Worm (Caenorhabditis elegans) whole organism, L4 larva: ENCODE data around the gene T16G1.7.

ENCODE experiments used
- Y48G9A.11 ChIP-seq: fragments of 200-800 bp; sonication (Bioruptor generic); IDR thresholded peaks from 2 replicates; pipeline ENCODE4 v1.3.6; 2022; ENCODE audit warnings: missing genetic modification reagents, missing genetic modification characterization, missing compliant biosample characterization
- aly-2 ChIP-seq: sonication (generic microtip); optimal IDR thresholded peaks from 2 replicates; lab custom pipeline; 2018; ENCODE audit warnings: missing biosample characterization, missing genetic modification characterization
- daf-8 ChIP-seq: fragments of 200-800 bp; sonication (Bioruptor generic); IDR thresholded peaks from 2 replicates; pipeline ENCODE4 v1.3.6; 2022; ENCODE audit warnings: missing genetic modification characterization, missing compliant biosample characterization
- lin-39 ChIP-seq: fragments of 150-350 bp; optimal IDR thresholded peaks from 2 replicates; lab custom pipeline; 2014; ENCODE audit warnings: missing biosample characterization, missing genetic modification reagents, missing genetic modification characterization
- nhr-11 ChIP-seq: fragments of 150-350 bp; optimal IDR thresholded peaks from 2 replicates; lab custom pipeline; 2014; ENCODE audit warnings: missing biosample characterization, missing genetic modification characterization
- nhr-25 ChIP-seq: sonication (generic microtip); optimal IDR thresholded peaks from 2 replicates; lab custom pipeline; 2017; ENCODE audit warnings: missing genetic modification characterization, mild to moderate bottlenecking, missing compliant biosample characterization, antibody characterized with exemption, moderate library complexity, borderline replicate concordance; ENCODE audit not compliant: insufficient read depth
- unc-39 ChIP-seq: sonication (generic microtip); optimal IDR thresholded peaks from 2 replicates; lab custom pipeline; 2017; ENCODE audit warnings: missing biosample characterization, missing genetic modification characterization
- zfp-3 ChIP-seq: fragments of 200-800 bp; sonication (Bioruptor generic); conservative IDR thresholded peaks from 2 replicates; pipeline ENCODE4 v1.3.6; 2022; ENCODE audit warnings: missing genetic modification reagents, missing genetic modification characterization, missing compliant biosample characterization
- ztf-11 ChIP-seq: fragments of 150-350 bp; optimal IDR thresholded peaks from 2 replicates; lab custom pipeline; 2014; ENCODE audit warnings: missing biosample characterization, missing genetic modification characterization

- TF ChIP-seq zfp-3 (GFP tag; lab: Robert Waterston, UW) (no peak), lin-39 (tag; lab: Kevin White, UChicago) (no peak), unc-39 (tag; lab: Kevin White, UChicago) (no peak), nhr-11 (tag; lab: Kevin White, UChicago) (no peak), nhr-25 (tag; lab: Kevin White, UChicago) (no peak), daf-8 (GFP tag; lab: Robert Waterston, UW) (no peak), aly-2 (tag; lab: Kevin White, UChicago) (no peak), Y48G9A.11 (no peak), ztf-11 (tag; lab: Kevin White, UChicago) (no peak)
Observed at ce11 chrV:12950812-12951528, 16.1 kb upstream of the T16G1.7 start, which contains the start of the genes T16G1.9 and T16G1.18.
